Worm (Caenorhabditis elegans): Measurements from ENCODE around the gene clec-208.
"Not testable (repeated sequence)": the region's sequence is repeated elsewhere in the genome, so short reads cannot be mapped to it uniquely, and the experiment has no call there.

The clec-208 gene

ce11 chrV:2083869-2084268 is 13.9 kb upstream of the clec-208 start:
- TF ChIP-seq nhr-25 (tag; optimal IDR thresholded peaks at IDR 0.05) = no peak
- no peak for TF ChIP-seq dmd-4 (tag; optimal IDR thresholded peaks at IDR 0.05)
- no peak for TF ChIP-seq lsy-2 (tag; optimal IDR thresholded peaks at IDR 0.05)
- no peak for TF ChIP-seq peb-1 (tag; optimal IDR thresholded peaks at IDR 0.05)
- TF ChIP-seq egl-27 (tag; optimal IDR thresholded peaks at IDR 0.05) = no peak
- TF ChIP-seq ztf-1 (GFP tag; conservative IDR thresholded peaks at IDR 0.05) = no peak
- TF ChIP-seq fos-1 (tag; optimal IDR thresholded peaks at IDR 0.05) = no peak
- TF ChIP-seq zag-1 (tag; optimal IDR thresholded peaks at IDR 0.05) = no peak
- no peak for TF ChIP-seq unc-62 (GFP tag; optimal IDR thresholded peaks at IDR 0.05)

- TF ChIP-seq fos-1 (tag; optimal IDR thresholded peaks at IDR 0.05); ama-1 (optimal IDR thresholded peaks at IDR 0.05); blmp-1 (tag; optimal IDR thresholded peaks at IDR 0.05; ENCODE audit: insufficient read depth): not testable (repeated sequence)
These were observed 11.9 kb upstream of the clec-208 start, which contains the start of gene F36F12.3 for ce11 chrV:2085745-2086267. Gene F36F12.3, plus strand, starts transcription at chrV:2085795.

- TF ChIP-seq ztf-1 (GFP tag; conservative IDR thresholded peaks at IDR 0.05); nhr-6 (tag; optimal IDR thresholded peaks at IDR 0.05); nhr-12 (tag; optimal IDR thresholded peaks at IDR 0.05): not testable (repeated sequence)
These were observed 7.4 kb upstream of the clec-208 start, which contains the start of gene ztf-28 for ce11 chrV:2090321-2090720. Gene ztf-28, plus strand, starts transcription at chrV:2090669.

- TF ChIP-seq nhr-129 (tag; optimal IDR thresholded peaks at IDR 0.05) = no peak
- no peak for TF ChIP-seq unc-39 (tag; optimal IDR thresholded peaks at IDR 0.05)
- no peak for TF ChIP-seq F13H6.1 (tag; optimal IDR thresholded peaks at IDR 0.05)
- TF ChIP-seq nhr-77 (tag; optimal IDR thresholded peaks at IDR 0.05) = no peak
- no peak for TF ChIP-seq nhr-11 (tag; optimal IDR thresholded peaks at IDR 0.05)
- TF ChIP-seq ceh-82 (tag; optimal IDR thresholded peaks at IDR 0.05) = no peak
- no peak for TF ChIP-seq lin-11 (tag; optimal IDR thresholded peaks at IDR 0.05)
- no peak for TF ChIP-seq Y55F3AM.14 (GFP tag; optimal IDR thresholded peaks at IDR 0.05)
- no peak for TF ChIP-seq ZK546.5 (tag; optimal IDR thresholded peaks at IDR 0.05)
- TF ChIP-seq R02D3.7 (tag; optimal IDR thresholded peaks at IDR 0.05) = no peak
- TF ChIP-seq zag-1 (tag; optimal IDR thresholded peaks at IDR 0.05) = no peak
- no peak for TF ChIP-seq nhr-21 (tag; optimal IDR thresholded peaks at IDR 0.05)
- TF ChIP-seq lin-39 (tag; optimal IDR thresholded peaks at IDR 0.05) = no peak
- TF ChIP-seq lsy-2 (tag; optimal IDR thresholded peaks at IDR 0.05) = no peak
These were observed 2.5 kb upstream of the clec-208 start, which contains the start of gene F36F12.2 for ce11 chrV:2095204-2095603. Gene F36F12.2, minus strand, starts transcription at chrV:2095304.

- TF ChIP-seq elt-3 (tag; optimal IDR thresholded peaks at IDR 0.05) = no peak
- TF ChIP-seq C34F6.9 (tag; optimal IDR thresholded peaks at IDR 0.05) = no peak
- TF ChIP-seq lin-13 (GFP tag; optimal IDR thresholded peaks at IDR 0.05) = no peak
- TF ChIP-seq R02D3.7 (tag; optimal IDR thresholded peaks at IDR 0.05) = no peak
- TF ChIP-seq nhr-23 (tag; optimal IDR thresholded peaks at IDR 0.05) = no peak
- TF ChIP-seq nhr-237 (tag; optimal IDR thresholded peaks at IDR 0.05) = no peak
- no peak for TF ChIP-seq lin-39 (tag; optimal IDR thresholded peaks at IDR 0.05)
- TF ChIP-seq lsy-2 (tag; optimal IDR thresholded peaks at IDR 0.05) = no peak
These were observed 2.0 kb upstream of the clec-208 start, which contains the start of gene clec-207 for ce11 chrV:2095772-2096171. Gene clec-207, plus strand, starts transcription at chrV:2096072.

- no peak for TF ChIP-seq sem-4 (tag; optimal IDR thresholded peaks at IDR 0.05)
- TF ChIP-seq ZK546.5 (tag; optimal IDR thresholded peaks at IDR 0.05) = no peak
- TF ChIP-seq dmd-4 (tag; optimal IDR thresholded peaks at IDR 0.05) = no peak
- no peak for TF ChIP-seq peb-1 (tag; optimal IDR thresholded peaks at IDR 0.05)
- TF ChIP-seq mbf-1 (tag; optimal IDR thresholded peaks at IDR 0.05) = no peak
- no peak for TF ChIP-seq lsy-2 (tag; optimal IDR thresholded peaks at IDR 0.05)
- TF ChIP-seq nhr-129 (tag; optimal IDR thresholded peaks at IDR 0.05) = no peak
- TF ChIP-seq ztf-1 (GFP tag; conservative IDR thresholded peaks at IDR 0.05) = no peak
These were observed 1.3 kb downstream of the clec-208 start, which contains the start of gene F36F12.7 for ce11 chrV:2099040-2099439. Gene F36F12.7, plus strand, starts transcription at chrV:2099340.

All from whole organism, L2 larva.